Worm (Caenorhabditis elegans) whole organism, L2 larva: Measurements from ENCODE around the gene W07G4.1.

Experiments
- C34F6.9 ChIP-seq: fragments of 150-350 bp; optimal IDR thresholded peaks from 2 replicates; lab custom pipeline; 2014; ENCODE audit warnings: missing biosample characterization, missing genetic modification characterization
- F13H6.1 ChIP-seq: sonication (generic microtip); optimal IDR thresholded peaks from 2 replicates; lab custom pipeline; 2016; ENCODE audit warnings: missing genetic modification characterization, missing compliant biosample characterization
- Y55F3AM.14 ChIP-seq: fragments of 200-800 bp; sonication (Bioruptor generic); optimal IDR thresholded peaks from 2 replicates; lab custom pipeline; 2018; ENCODE audit warnings: mild to moderate bottlenecking, missing genetic modification characterization, missing compliant biosample characterization
- ZK546.5 ChIP-seq: sonication (generic microtip); optimal IDR thresholded peaks from 2 replicates; lab custom pipeline; 2017; ENCODE audit warnings: missing biosample characterization, missing genetic modification characterization
- alr-1 ChIP-seq: fragments of 150-350 bp; optimal IDR thresholded peaks from 2 replicates; lab custom pipeline; 2014; ENCODE audit warnings: missing biosample characterization, missing genetic modification characterization
- ceh-82 ChIP-seq: fragments of 150-350 bp; optimal IDR thresholded peaks from 2 replicates; lab custom pipeline; 2014; ENCODE audit warnings: missing biosample characterization, missing genetic modification characterization
- crh-2 ChIP-seq: sonication (generic microtip); optimal IDR thresholded peaks from 2 replicates; lab custom pipeline; 2017; ENCODE audit warnings: missing biosample characterization, missing genetic modification characterization
- dmd-4 ChIP-seq: sonication (generic microtip); optimal IDR thresholded peaks from 2 replicates; lab custom pipeline; 2017; ENCODE audit warnings: missing biosample characterization, missing genetic modification characterization
- egl-27 ChIP-seq: sonication (generic microtip); optimal IDR thresholded peaks from 3 replicates; lab custom pipeline; 2017; ENCODE audit warnings: missing biosample characterization, missing genetic modification reagents, missing genetic modification characterization
- elt-1 ChIP-seq: fragments of 150-350 bp; optimal IDR thresholded peaks from 2 replicates; lab custom pipeline; 2014; ENCODE audit warnings: missing biosample characterization, missing genetic modification characterization
- elt-3 ChIP-seq: sonication (generic microtip); optimal IDR thresholded peaks from 2 replicates; lab custom pipeline; 2017; ENCODE audit warnings: missing biosample characterization, missing genetic modification characterization
- lin-11 ChIP-seq: fragments of 150-350 bp; sonication (generic microtip); optimal IDR thresholded peaks from 2 replicates; lab custom pipeline; 2014; ENCODE audit warnings: missing biosample characterization, missing genetic modification characterization, inconsistent platforms, mixed read lengths
- lin-13 ChIP-seq: fragments of 150-350 bp; optimal IDR thresholded peaks from 2 replicates; lab custom pipeline; 2014; ENCODE audit warnings: missing biosample characterization, missing genetic modification reagents, missing genetic modification characterization
- lin-39 ChIP-seq: fragments of 150-350 bp; optimal IDR thresholded peaks from 2 replicates; lab custom pipeline; 2014; ENCODE audit warnings: missing biosample characterization, missing genetic modification reagents, missing genetic modification characterization
- lsy-2 ChIP-seq, 2 experiments: fragments of 150-350 bp in 1 of 2; sonication (generic microtip) in 1 of 2; optimal IDR thresholded peaks; 2 replicates each; lab custom pipeline; 2014 to 2017; ENCODE audit warnings: missing biosample characterization in 2 of 2, missing genetic modification characterization in 2 of 2
- mab-5 ChIP-seq: fragments of 150-350 bp; optimal IDR thresholded peaks from 2 replicates; lab custom pipeline; 2014; ENCODE audit warnings: missing biosample characterization, missing genetic modification characterization
- mdl-1 ChIP-seq, 2 experiments: fragments of 150-350 bp in 1 of 2; sonication (generic microtip) in 1 of 2; optimal IDR thresholded peaks; 2 replicates each; lab custom pipeline; 2017; ENCODE audit warnings: missing biosample characterization in 2 of 2, missing genetic modification characterization in 2 of 2
- nhr-10 ChIP-seq: sonication (generic microtip); optimal IDR thresholded peaks from 2 replicates; lab custom pipeline; 2017; ENCODE audit warnings: missing biosample characterization, missing genetic modification characterization
- nhr-12 ChIP-seq: fragments of 150-350 bp; optimal IDR thresholded peaks from 2 replicates; lab custom pipeline; 2014; ENCODE audit warnings: missing biosample characterization, missing genetic modification characterization
- nhr-129 ChIP-seq: fragments of 150-350 bp; optimal IDR thresholded peaks from 2 replicates; lab custom pipeline; 2014; ENCODE audit warnings: missing biosample characterization, missing genetic modification characterization
- nhr-21 ChIP-seq: fragments of 150-350 bp; optimal IDR thresholded peaks from 2 replicates; lab custom pipeline; 2014; ENCODE audit warnings: missing biosample characterization, missing genetic modification characterization
- nhr-23 ChIP-seq: fragments of 150-350 bp; optimal IDR thresholded peaks from 2 replicates; lab custom pipeline; 2014; ENCODE audit warnings: missing biosample characterization, missing genetic modification reagents, missing genetic modification characterization
- nhr-237 ChIP-seq: fragments of 150-350 bp; optimal IDR thresholded peaks from 2 replicates; lab custom pipeline; 2014; ENCODE audit warnings: missing biosample characterization, missing genetic modification characterization
- nhr-25 ChIP-seq: fragments of 150-350 bp; sonication (generic microtip); optimal IDR thresholded peaks from 3 replicates; lab custom pipeline; 2014; ENCODE audit warnings: missing biosample characterization, missing genetic modification characterization
- nhr-6 ChIP-seq: fragments of 150-350 bp; optimal IDR thresholded peaks from 2 replicates; lab custom pipeline; 2014; ENCODE audit warnings: missing biosample characterization, missing genetic modification characterization
- nhr-77 ChIP-seq: fragments of 150-350 bp; optimal IDR thresholded peaks from 2 replicates; lab custom pipeline; 2014; ENCODE audit warnings: missing biosample characterization, missing genetic modification characterization
- peb-1 ChIP-seq: fragments of 150-350 bp; optimal IDR thresholded peaks from 2 replicates; lab custom pipeline; 2014; ENCODE audit warnings: missing biosample characterization, missing genetic modification characterization
- sem-4 ChIP-seq: fragments of 150-350 bp; optimal IDR thresholded peaks from 2 replicates; lab custom pipeline; 2014; ENCODE audit warnings: missing biosample characterization, missing genetic modification reagents, missing genetic modification characterization
- sma-3 ChIP-seq: sonication (generic microtip); optimal IDR thresholded peaks from 2 replicates; lab custom pipeline; 2016; ENCODE audit warnings: missing genetic modification reagents, missing genetic modification characterization, missing compliant biosample characterization
- sma-9 ChIP-seq, 2 experiments: fragments of 150-350 bp in 1 of 2; sonication (generic microtip) in 1 of 2; optimal IDR thresholded peaks; 2 replicates each; lab custom pipeline; 2014 to 2016; ENCODE audit warnings: missing genetic modification characterization in 2 of 2, mild to moderate bottlenecking in 1 of 2, missing biosample characterization in 1 of 2, missing compliant biosample characterization in 1 of 2, missing genetic modification reagents in 1 of 2, moderate library complexity in 1 of 2
- unc-39 ChIP-seq: fragments of 150-350 bp; optimal IDR thresholded peaks from 2 replicates; lab custom pipeline; 2014; ENCODE audit warnings: missing biosample characterization, missing genetic modification characterization
- unc-55 ChIP-seq: fragments of 150-350 bp; sonication (generic microtip); optimal IDR thresholded peaks from 3 replicates; lab custom pipeline; 2014; ENCODE audit warnings: missing biosample characterization, missing genetic modification reagents, missing genetic modification characterization
- unc-62 ChIP-seq: fragments of 150-350 bp; optimal IDR thresholded peaks from 2 replicates; lab custom pipeline; 2014; ENCODE audit warnings: missing biosample characterization, missing genetic modification reagents, missing genetic modification characterization
- zag-1 ChIP-seq: fragments of 150-350 bp; optimal IDR thresholded peaks from 2 replicates; lab custom pipeline; 2014; ENCODE audit warnings: missing biosample characterization, missing genetic modification characterization
- ztf-1 ChIP-seq: fragments of 200-800 bp; sonication (Bioruptor generic); conservative IDR thresholded peaks from 2 replicates; pipeline ENCODE4 v1.3.6; 2022; ENCODE audit warnings: missing genetic modification characterization, missing compliant biosample characterization

Gene W07G4.1

DNA sequence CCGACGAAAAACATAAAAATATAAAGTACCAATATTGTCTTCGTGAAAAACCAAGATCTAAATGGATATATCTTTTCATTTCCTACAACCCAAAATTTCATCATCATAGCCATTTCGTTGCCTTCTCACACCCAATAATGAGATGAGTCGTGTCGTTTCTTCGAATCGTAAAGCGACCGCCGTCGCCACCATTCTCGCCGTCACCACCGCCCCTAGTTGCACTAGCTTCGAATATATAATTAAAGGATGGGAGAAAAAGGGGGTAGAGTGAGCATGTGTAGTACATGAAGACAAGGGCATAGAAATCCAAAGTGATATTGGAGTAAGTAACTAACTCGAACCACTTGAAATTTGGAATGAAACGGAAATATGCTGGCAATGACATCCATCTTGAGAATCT is 11.1 kb upstream of the W07G4.1 start:
- no peak for TF ChIP-seq mab-5 (tag; lab: Kevin White, UChicago)
- TF ChIP-seq nhr-10 (tag; lab: Kevin White, UChicago) = no peak
- no peak for TF ChIP-seq dmd-4 (tag; lab: Kevin White, UChicago)
- no peak for TF ChIP-seq sma-9 (GFP tag; optimal IDR thresholded peaks at IDR 0.05; lab: Kevin White, UChicago)
- no peak for TF ChIP-seq sma-9 (tag; optimal IDR thresholded peaks at IDR 0.05; lab: Kevin White, UChicago)
- no peak for TF ChIP-seq nhr-129
- no peak for TF ChIP-seq elt-3

DNA sequence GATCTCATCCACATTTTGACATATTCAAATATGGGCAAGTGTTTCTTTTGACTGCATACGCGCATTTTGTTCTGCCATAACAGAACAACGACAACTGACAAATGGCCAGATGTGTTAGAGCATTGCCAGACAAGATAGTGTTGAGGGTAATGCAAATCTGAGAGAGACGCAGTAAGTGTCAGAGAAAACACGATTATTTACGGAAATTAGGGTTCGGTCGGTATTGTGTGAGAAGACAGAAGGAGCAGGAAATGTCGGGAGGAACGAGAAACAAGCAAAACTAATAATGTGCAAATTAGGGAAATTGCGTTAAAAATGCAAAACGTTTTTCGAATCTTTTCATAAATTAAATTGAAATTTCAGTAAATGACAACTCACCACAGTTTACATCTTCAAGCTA is 8.8 kb upstream of the W07G4.1 start:
- no peak for TF ChIP-seq sma-3 (GFP tag; lab: Kevin White, UChicago)
- TF ChIP-seq nhr-77 (tag; lab: Kevin White, UChicago) = no peak
- no peak for TF ChIP-seq elt-1 (tag; lab: Kevin White, UChicago)
- no peak for TF ChIP-seq sma-9 (GFP tag; optimal IDR thresholded peaks at IDR 0.05; lab: Kevin White, UChicago)
- no peak for TF ChIP-seq sma-9 (tag; optimal IDR thresholded peaks at IDR 0.05; lab: Kevin White, UChicago)
- no peak for TF ChIP-seq nhr-21 (tag; lab: Kevin White, UChicago)
- no peak for TF ChIP-seq nhr-6 (tag; lab: Kevin White, UChicago)
- TF ChIP-seq nhr-23 = no peak
- no peak for TF ChIP-seq C34F6.9
- no peak for TF ChIP-seq lin-13 (GFP tag; lab: Kevin White, UChicago)
- TF ChIP-seq nhr-25 (tag; lab: Kevin White, UChicago) = no peak
- no peak for TF ChIP-seq unc-55 (GFP tag; lab: Kevin White, UChicago)
- TF ChIP-seq ZK546.5 (tag; lab: Kevin White, UChicago) = no peak
- no peak for TF ChIP-seq alr-1 (tag; lab: Kevin White, UChicago)
- TF ChIP-seq zag-1 (tag; lab: Kevin White, UChicago) = no peak
- no peak for TF ChIP-seq mdl-1 (tag; optimal IDR thresholded peaks at IDR 0.05; lab: Kevin White, UChicago)
- TF ChIP-seq ceh-82 (tag; lab: Kevin White, UChicago) = no peak
- no peak for TF ChIP-seq nhr-129
- TF ChIP-seq lin-39 (tag; lab: Kevin White, UChicago) = no peak
- no peak for TF ChIP-seq nhr-10 (tag; lab: Kevin White, UChicago)
- TF ChIP-seq peb-1 = no peak

DNA sequence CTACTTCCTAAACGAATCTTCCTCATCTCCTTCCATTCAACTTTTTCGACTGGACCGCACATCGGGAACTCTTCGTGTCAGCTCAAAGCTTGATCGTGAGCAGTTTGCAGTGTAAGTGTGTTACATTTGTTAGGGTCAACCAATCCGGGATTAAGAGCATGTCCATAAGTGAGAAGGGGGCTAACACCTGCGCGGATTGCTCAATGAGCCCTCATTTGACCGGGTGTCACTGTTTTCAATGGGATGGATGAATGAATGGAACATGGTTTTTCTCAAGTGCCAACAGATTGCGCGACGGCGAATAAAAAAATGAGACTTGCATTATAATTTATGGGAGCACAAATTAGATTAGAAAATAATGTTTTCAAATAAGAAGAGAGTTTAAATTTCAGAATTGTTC is 8.0 kb upstream of the W07G4.1 start:
- TF ChIP-seq sma-3 (GFP tag; lab: Kevin White, UChicago) = no peak
- no peak for TF ChIP-seq nhr-12 (tag; lab: Kevin White, UChicago)
- TF ChIP-seq sem-4 = no peak
- no peak for TF ChIP-seq nhr-237 (tag; lab: Kevin White, UChicago)
- TF ChIP-seq egl-27 (tag; lab: Kevin White, UChicago) = no peak
- TF ChIP-seq ztf-1 (GFP tag; lab: Robert Waterston, UW) = no peak
- TF ChIP-seq unc-39 (tag; lab: Kevin White, UChicago) = no peak
- TF ChIP-seq sma-9 (GFP tag; optimal IDR thresholded peaks at IDR 0.05; lab: Kevin White, UChicago) = no peak
- TF ChIP-seq sma-9 (tag; optimal IDR thresholded peaks at IDR 0.05; lab: Kevin White, UChicago) = no peak
- TF ChIP-seq elt-3 = no peak
- TF ChIP-seq nhr-6 (tag; lab: Kevin White, UChicago) = no peak
- TF ChIP-seq peb-1 = no peak
- no peak for TF ChIP-seq Y55F3AM.14 (GFP tag; lab: Kevin White, UChicago)
- no peak for TF ChIP-seq unc-62 (GFP tag; lab: Kevin White, UChicago)
- no peak for TF ChIP-seq crh-2 (tag; lab: Kevin White, UChicago)

DNA sequence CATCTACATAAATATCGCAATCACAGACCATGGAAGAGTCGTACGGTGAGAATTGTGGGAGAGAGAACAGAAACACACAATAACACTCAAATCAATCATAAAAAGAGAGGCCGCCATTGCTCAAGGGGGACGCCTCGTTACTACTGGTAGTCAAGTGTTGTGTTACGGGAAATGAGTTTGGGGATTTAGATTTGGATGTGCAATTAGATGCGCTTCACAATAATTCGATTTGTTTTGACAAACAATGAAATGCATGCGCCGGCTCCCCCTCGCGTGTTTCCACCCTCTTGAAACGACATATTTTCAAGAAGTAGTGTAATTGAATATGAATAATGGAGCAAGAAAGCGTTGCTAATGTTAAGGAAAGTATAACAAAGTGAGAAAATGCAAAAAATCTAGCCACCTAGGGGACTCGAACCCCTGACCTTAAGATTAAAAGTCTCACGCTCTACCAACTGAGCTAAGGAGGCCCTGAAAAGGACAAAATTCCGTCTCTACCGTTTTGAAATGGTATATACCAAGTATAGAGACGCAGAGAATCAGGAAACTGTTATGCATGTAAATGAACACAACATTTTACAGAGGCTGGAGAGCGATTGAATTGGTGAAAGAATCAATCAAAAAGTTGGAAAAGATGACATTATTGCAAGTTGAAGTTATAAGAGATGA is 6.6 kb upstream of the W07G4.1 start:
- TF ChIP-seq peb-1 = no peak
- TF ChIP-seq sma-3 (GFP tag; lab: Kevin White, UChicago) = no peak
- no peak for TF ChIP-seq F13H6.1 (tag; lab: Kevin White, UChicago)
- no peak for TF ChIP-seq nhr-21 (tag; lab: Kevin White, UChicago)
- TF ChIP-seq lsy-2 (tag; optimal IDR thresholded peaks at IDR 0.05; lab: Kevin White, UChicago) = no peak
- TF ChIP-seq nhr-10 (tag; lab: Kevin White, UChicago) = no peak
- TF ChIP-seq zag-1 (tag; lab: Kevin White, UChicago) = no peak
- TF ChIP-seq lin-11 (tag; lab: Kevin White, UChicago) = no peak
- no peak for TF ChIP-seq mab-5 (tag; lab: Kevin White, UChicago)
- TF ChIP-seq nhr-129 = no peak
- no peak for TF ChIP-seq unc-39 (tag; lab: Kevin White, UChicago)
- no peak for TF ChIP-seq nhr-77 (tag; lab: Kevin White, UChicago)
